Worm (Caenorhabditis elegans) whole organism, late embryonic: ENCODE results near the gene mct-3.

Source experiments
- ceh-30 ChIP-seq: fragments of 150-350 bp; optimal IDR thresholded peaks from 2 replicates; lab custom pipeline; 2014; ENCODE audit warnings: missing biosample characterization, missing genetic modification characterization
- ceh-34 ChIP-seq: sonication (generic microtip); optimal IDR thresholded peaks from 2 replicates; lab custom pipeline; 2016; ENCODE audit warnings: mild to moderate bottlenecking, missing genetic modification characterization, missing compliant biosample characterization
- ceh-9 ChIP-seq: sonication (generic microtip); optimal IDR thresholded peaks from 2 replicates; lab custom pipeline; 2016; ENCODE audit warnings: mild to moderate bottlenecking, missing genetic modification characterization, inconsistent platforms, missing compliant biosample characterization
- dve-1 ChIP-seq: sonication (generic microtip); optimal IDR thresholded peaks from 2 replicates; lab custom pipeline; 2017; ENCODE audit warnings: antibody characterized with exemption, mild to moderate bottlenecking, missing genetic modification characterization, missing compliant biosample characterization
- lin-11 ChIP-seq: fragments of 200-800 bp; sonication (Bioruptor generic); optimal IDR thresholded peaks from 2 replicates; lab custom pipeline; 2018; ENCODE audit warnings: mild to moderate bottlenecking, missing genetic modification characterization, missing compliant biosample characterization
- nfya-1 ChIP-seq: sonication (generic microtip); optimal IDR thresholded peaks from 2 replicates; lab custom pipeline; 2017; ENCODE audit warnings: missing genetic modification characterization, mild to moderate bottlenecking, missing compliant biosample characterization, antibody characterized with exemption, moderate library complexity
- pag-3 ChIP-seq: sonication (generic microtip); optimal IDR thresholded peaks from 2 replicates; lab custom pipeline; 2016; ENCODE audit warnings: missing compliant biosample characterization, missing genetic modification characterization, borderline replicate concordance
- pha-4 ChIP-seq: fragments of 150-350 bp; optimal IDR thresholded peaks from 2 replicates; lab custom pipeline; 2018; ENCODE audit warnings: missing biosample characterization, missing genetic modification reagents, missing genetic modification characterization

DNA sequence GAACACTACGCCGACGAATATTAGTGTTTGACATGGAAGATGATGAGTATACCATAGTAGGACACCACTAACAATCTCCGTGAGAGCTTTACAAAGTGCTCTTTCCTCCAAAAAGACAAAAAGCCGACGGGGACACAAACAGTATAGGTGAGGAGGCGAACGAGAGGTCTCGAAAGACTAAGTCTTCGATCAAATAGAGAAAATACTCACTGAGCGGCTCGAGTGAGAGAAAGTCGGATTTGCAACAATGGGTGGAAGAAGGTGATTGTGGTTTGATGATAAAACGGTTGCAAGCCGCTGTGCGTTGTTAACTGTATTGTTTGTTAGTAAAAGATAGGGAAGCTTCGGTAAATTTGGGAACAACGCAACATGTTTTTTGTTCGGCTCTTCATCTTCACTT is 29.9 kb downstream of the mct-3 start, which contains the start of gene hlb-1:
- TF ChIP-seq lin-11 (tag; lab: Kevin White, UChicago): no peak
- TF ChIP-seq dve-1 (tag; lab: Kevin White, UChicago): no peak
- TF ChIP-seq pha-4 (tag; lab: Kevin White, UChicago): no peak
- no peak for TF ChIP-seq ceh-30 (tag; lab: Kevin White, UChicago)
- no peak for TF ChIP-seq ceh-34
- no peak for TF ChIP-seq pag-3
- no peak for TF ChIP-seq nfya-1 (tag; lab: Kevin White, UChicago)
- no peak for TF ChIP-seq ceh-9 (tag; lab: Kevin White, UChicago)
